Worm (Caenorhabditis elegans) whole organism, L1 larva: Measurements from ENCODE around the gene F59C12.4.

Experiments used
- C34B4.2 ChIP-seq: sonication (generic microtip); optimal IDR thresholded peaks from 2 replicates; lab custom pipeline; 2017; ENCODE audit warnings: mild to moderate bottlenecking, missing genetic modification characterization, missing compliant biosample characterization
- F16B12.6 ChIP-seq: fragments of 150-350 bp; optimal IDR thresholded peaks from 2 replicates; lab custom pipeline; 2014; ENCODE audit warnings: missing biosample characterization, missing genetic modification characterization
- ama-1 ChIP-seq: fragments of 150-350 bp; optimal IDR thresholded peaks from 2 replicates; lab custom pipeline; 2014
- ceh-63 ChIP-seq: fragments of 200-800 bp; sonication (Bioruptor generic); optimal IDR thresholded peaks from 2 replicates; lab custom pipeline; 2018; ENCODE audit warnings: mild to moderate bottlenecking, missing genetic modification characterization, missing compliant biosample characterization
- ces-1 ChIP-seq: fragments of 150-350 bp; optimal IDR thresholded peaks from 2 replicates; lab custom pipeline; 2014; ENCODE audit warnings: missing biosample characterization, missing genetic modification reagents, missing genetic modification characterization
- efl-1 ChIP-seq, 4 experiments: fragments of 150-350 bp; optimal IDR thresholded peaks in 3 of 4; peaks in 1 of 4; 1 replicate in 1 of 4; 2 replicates in 3 of 4; lab custom pipeline; 2014; ENCODE audit warnings: missing biosample characterization in 2 of 4, missing genetic modification characterization in 2 of 4, missing genetic modification reagents in 2 of 4
- egl-13 ChIP-seq: sonication (generic microtip); optimal IDR thresholded peaks from 2 replicates; lab custom pipeline; 2016; ENCODE audit warnings: missing genotype, missing genetic modification reagents, missing genetic modification characterization, missing compliant biosample characterization
- egl-27 ChIP-seq, 2 experiments: fragments of 150-350 bp in 1 of 2; sonication (generic microtip); optimal IDR thresholded peaks; 3 replicates each; lab custom pipeline; 2017 to 2018; ENCODE audit warnings: missing biosample characterization in 2 of 2, missing genetic modification characterization in 2 of 2, missing genetic modification reagents in 2 of 2
- elt-2 ChIP-seq: sonication (generic microtip); optimal IDR thresholded peaks from 2 replicates; lab custom pipeline; 2016; ENCODE audit warnings: missing genetic modification characterization, mild to moderate bottlenecking, inconsistent platforms, missing compliant biosample characterization, missing genetic modification reagents
- elt-3 ChIP-seq, 6 experiments: fragments of 150-350 bp in 1 of 6; sonication (generic microtip); optimal IDR thresholded peaks; 2 replicates each; lab custom pipeline; 2017 to 2018; ENCODE audit warnings: missing biosample characterization in 6 of 6, missing genetic modification characterization in 6 of 6, inconsistent platforms in 1 of 6
- fkh-10 ChIP-seq: sonication (generic microtip); optimal IDR thresholded peaks from 2 replicates; lab custom pipeline; 2017; ENCODE audit warnings: missing biosample characterization, missing genetic modification reagents, missing genetic modification characterization
- fkh-8 ChIP-seq: sonication (generic microtip); optimal IDR thresholded peaks from 2 replicates; lab custom pipeline; 2016; ENCODE audit warnings: mild to moderate bottlenecking, missing genetic modification characterization, missing compliant biosample characterization
- grh-1 ChIP-seq: fragments of 200-800 bp; sonication (Bioruptor generic); IDR thresholded peaks from 2 replicates; pipeline ENCODE4 v1.3.6; 2022; ENCODE audit warnings: missing genetic modification reagents, missing genetic modification characterization, missing compliant biosample characterization
- isw-1 ChIP-seq: fragments of 200-800 bp; sonication (Bioruptor generic); IDR thresholded peaks from 2 replicates; pipeline ENCODE4 v1.3.6; 2022; ENCODE audit warnings: missing genetic modification characterization, missing compliant biosample characterization
- lin-15B ChIP-seq: fragments of 150-350 bp; sonication (generic microtip); optimal IDR thresholded peaks from 3 replicates; lab custom pipeline; 2014; ENCODE audit warnings: missing biosample characterization, missing genetic modification characterization
- lin-35 ChIP-seq, 2 experiments: fragments of 150-350 bp; optimal IDR thresholded peaks; 2 replicates each; lab custom pipeline; 2014; ENCODE audit warnings: missing biosample characterization in 2 of 2, missing genetic modification characterization in 2 of 2, missing genetic modification reagents in 2 of 2
- lin-39 ChIP-seq: fragments of 150-350 bp; optimal IDR thresholded peaks from 2 replicates; lab custom pipeline; 2014; ENCODE audit warnings: missing biosample characterization, missing genetic modification reagents, missing genetic modification characterization
- mdl-1 ChIP-seq, 2 experiments: fragments of 150-350 bp; optimal IDR thresholded peaks; 2 replicates each; lab custom pipeline; 2014 to 2017; ENCODE audit warnings: missing biosample characterization in 2 of 2, missing genetic modification characterization in 2 of 2, inconsistent platforms in 1 of 2
- mef-2 ChIP-seq: fragments of 150-350 bp; optimal IDR thresholded peaks from 2 replicates; lab custom pipeline; 2014; ENCODE audit warnings: missing biosample characterization, missing genetic modification characterization
- mep-1 ChIP-seq: fragments of 150-350 bp; optimal IDR thresholded peaks from 2 replicates; lab custom pipeline; 2014; ENCODE audit warnings: missing biosample characterization, missing genetic modification characterization
- nhr-12 ChIP-seq: sonication (generic microtip); optimal IDR thresholded peaks from 2 replicates; lab custom pipeline; 2017; ENCODE audit warnings: missing biosample characterization, missing genetic modification characterization
- nhr-19 ChIP-seq: fragments of 200-800 bp; sonication (Bioruptor generic); conservative IDR thresholded peaks from 2 replicates; pipeline ENCODE4 v1.3.6; 2022; ENCODE audit warnings: missing genetic modification characterization, missing compliant biosample characterization
- nhr-20 ChIP-seq: sonication (generic microtip); optimal IDR thresholded peaks from 2 replicates; lab custom pipeline; 2016; ENCODE audit warnings: mild to moderate bottlenecking, missing genetic modification characterization, missing compliant biosample characterization
- nhr-237 ChIP-seq: fragments of 150-350 bp; optimal IDR thresholded peaks from 2 replicates; lab custom pipeline; 2014; ENCODE audit warnings: missing biosample characterization, missing genetic modification characterization
- nhr-47 ChIP-seq: sonication (generic microtip); optimal IDR thresholded peaks from 2 replicates; lab custom pipeline; 2016; ENCODE audit warnings: mild to moderate bottlenecking, missing genetic modification characterization, moderate library complexity, missing compliant biosample characterization
- nhr-76 ChIP-seq: sonication (generic microtip); optimal IDR thresholded peaks from 2 replicates; lab custom pipeline; 2017; ENCODE audit warnings: missing biosample characterization, missing genetic modification characterization
- nhr-84 ChIP-seq: sonication (generic microtip); optimal IDR thresholded peaks from 2 replicates; lab custom pipeline; 2017; ENCODE audit warnings: missing biosample characterization, missing genetic modification characterization
- nhr-85 ChIP-seq: sonication (generic microtip); peaks from one replicate; lab custom pipeline; 2016; ENCODE audit warnings: missing genetic modification characterization, inconsistent platforms, missing compliant biosample characterization
- nhr-90 ChIP-seq: sonication (generic microtip); optimal IDR thresholded peaks from 2 replicates; lab custom pipeline; 2016; ENCODE audit warnings: mild to moderate bottlenecking, missing genetic modification characterization, missing compliant biosample characterization; ENCODE audit not compliant: poor library complexity
- pag-3 ChIP-seq: sonication (generic microtip); optimal IDR thresholded peaks from 2 replicates; lab custom pipeline; 2017; ENCODE audit warnings: missing genetic modification characterization, mild to moderate bottlenecking, missing compliant biosample characterization, antibody characterized with exemption, borderline replicate concordance; ENCODE audit not compliant: insufficient read depth
- snpc-4 ChIP-seq: fragments of 150-350 bp; optimal IDR thresholded peaks from 2 replicates; lab custom pipeline; 2014; ENCODE audit warnings: missing biosample characterization, missing genetic modification characterization
- snu-23 ChIP-seq: sonication (generic microtip); optimal IDR thresholded peaks from 2 replicates; lab custom pipeline; 2016; ENCODE audit warnings: missing genetic modification characterization, missing compliant biosample characterization
- sup-37 ChIP-seq: fragments of 200-800 bp; sonication (Bioruptor generic); optimal IDR thresholded peaks from 2 replicates; lab custom pipeline; 2018; ENCODE audit warnings: mild to moderate bottlenecking, missing genetic modification characterization, missing compliant biosample characterization
- swsn-7 ChIP-seq: sonication (generic microtip); optimal IDR thresholded peaks from 2 replicates; lab custom pipeline; 2016; ENCODE audit warnings: missing genetic modification characterization, missing compliant biosample characterization
- unc-130 ChIP-seq: fragments of 150-350 bp; optimal IDR thresholded peaks from 2 replicates; lab custom pipeline; 2017; ENCODE audit warnings: missing biosample characterization, missing genetic modification characterization, inconsistent platforms
- unc-30 ChIP-seq: sonication (generic microtip); optimal IDR thresholded peaks from 2 replicates; lab custom pipeline; 2017; ENCODE audit warnings: missing biosample characterization, missing genetic modification characterization
- unc-62 ChIP-seq: fragments of 150-350 bp; optimal IDR thresholded peaks from 2 replicates; lab custom pipeline; 2014; ENCODE audit warnings: missing biosample characterization, missing genetic modification reagents, missing genetic modification characterization
- unc-86 ChIP-seq: sonication (generic microtip); optimal IDR thresholded peaks from 2 replicates; lab custom pipeline; 2016; ENCODE audit warnings: missing genetic modification characterization, missing compliant biosample characterization
- xbp-1 ChIP-seq: sonication (generic microtip); optimal IDR thresholded peaks from 2 replicates; lab custom pipeline; 2016; ENCODE audit warnings: missing genetic modification characterization, missing compliant biosample characterization
- ztf-4 ChIP-seq: fragments of 150-350 bp; optimal IDR thresholded peaks from 2 replicates; lab custom pipeline; 2014; ENCODE audit warnings: missing biosample characterization, missing genetic modification characterization

The F59C12.4 gene

DNA sequence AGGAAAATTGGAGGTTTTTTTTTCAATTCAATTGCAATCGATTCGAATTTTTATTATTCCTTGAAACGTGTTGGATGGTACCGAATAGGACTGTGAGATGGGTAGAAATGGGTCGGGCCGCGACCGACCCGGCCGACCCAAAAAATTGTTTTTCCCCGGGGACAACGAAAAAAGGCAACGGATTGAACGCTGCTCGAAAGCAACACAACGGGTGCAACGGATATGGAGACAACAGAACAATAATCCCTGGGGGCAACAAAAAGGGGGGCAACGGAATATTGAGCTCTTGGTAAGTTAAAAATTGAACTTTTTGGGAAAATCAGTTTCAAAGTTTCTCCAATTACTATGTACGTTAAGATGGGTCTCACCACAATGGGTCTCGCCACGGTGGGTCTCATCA, 20.8 kb upstream of the F59C12.4 start:
- no peak for TF ChIP-seq efl-1 (optimal IDR thresholded peaks at IDR 0.05; lab: Kevin White, UChicago)
- peak in 1 of 2 experiments; percentile 52 for TF ChIP-seq efl-1 (GFP tag; optimal IDR thresholded peaks at IDR 0.05 in 1 of 2; lab: Kevin White, UChicago)
- no peak for TF ChIP-seq fkh-10

DNA sequence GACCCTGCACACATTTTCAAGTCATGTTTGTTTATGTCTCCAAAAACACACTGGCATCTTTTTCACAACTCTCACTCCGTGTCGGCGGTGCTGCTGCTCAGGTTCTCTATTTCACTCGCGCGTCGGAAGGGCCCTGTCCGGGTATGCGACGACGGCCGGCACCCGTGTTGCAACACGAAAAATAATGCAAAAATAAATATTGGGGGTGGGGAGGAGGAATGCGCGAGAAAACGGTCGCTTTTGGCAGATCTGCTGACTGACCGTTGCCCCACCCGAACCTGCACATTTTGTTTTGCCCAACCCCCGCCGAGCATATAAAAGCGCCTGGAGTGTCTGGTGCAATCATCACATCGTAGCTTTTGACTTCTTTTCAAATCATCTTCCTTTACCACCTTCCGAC, 19.0 kb upstream of the F59C12.4 start, which contains the start of gene cpg-19:
TSS of gene cpg-19 (plus strand) at position 341 of the 400 bp plus-strand sequence.
- TF ChIP-seq nhr-84 (tag; lab: Kevin White, UChicago) (no peak), isw-1 (GFP tag; lab: Robert Waterston, UW) (no peak), nhr-76 (tag; lab: Kevin White, UChicago) (no peak), lin-35 (GFP tag; optimal IDR thresholded peaks at IDR 0.05; lab: Kevin White, UChicago) (no peak), mdl-1 (tag; optimal IDR thresholded peaks at IDR 0.05; lab: Kevin White, UChicago) (no peak), elt-3 (tag; optimal IDR thresholded peaks at IDR 0.05; lab: Kevin White, UChicago) (no peak), ces-1 (GFP tag; lab: Kevin White, UChicago) (no peak), mef-2 (no peak), elt-2 (tag; lab: Kevin White, UChicago) (no peak), sup-37 (GFP tag; lab: Kevin White, UChicago) (no peak), lin-39 (tag; lab: Kevin White, UChicago) (no peak), nhr-12 (tag; lab: Kevin White, UChicago) (no peak), nhr-47 (tag; lab: Kevin White, UChicago) (no peak), fkh-8 (tag; lab: Kevin White, UChicago) (no peak), pag-3 (tag; lab: Kevin White, UChicago) (no peak), nhr-237 (tag; lab: Kevin White, UChicago) (no peak), mep-1 (tag; lab: Kevin White, UChicago) (no peak), ama-1 (lab: Kevin White, UChicago) (no peak)

- TF ChIP-seq nhr-85 (tag; lab: Kevin White, UChicago) (no peak), nhr-20 (tag; lab: Kevin White, UChicago) (peak; percentile 20), lin-35 (GFP tag; optimal IDR thresholded peaks at IDR 0.05; lab: Kevin White, UChicago) (peak in 1 of 2 experiments; percentile 36), sup-37 (GFP tag; lab: Kevin White, UChicago) (no peak), swsn-7 (no peak), F16B12.6 (tag; lab: Kevin White, UChicago) (no peak), nhr-19 (GFP tag; lab: Robert Waterston, UW) (peak; percentile 22), nhr-90 (tag; lab: Kevin White, UChicago) (peak; percentile 29), elt-3 (tag; optimal IDR thresholded peaks at IDR 0.05; lab: Kevin White, UChicago) (peak in 1 of 6 experiments; percentile 8), unc-86 (no peak), snu-23 (GFP tag; lab: Kevin White, UChicago) (peak; percentile 26)
Measured at ce11 chrX:16619158-16619557, 16.7 kb upstream of the F59C12.4 start.

ce11 chrX:16618727-16619126, 16.3 kb upstream of the F59C12.4 start:
- TF ChIP-seq snpc-4 = no peak
- no peak for TF ChIP-seq xbp-1 (tag; lab: Kevin White, UChicago)
- no peak for TF ChIP-seq egl-13
- no peak for TF ChIP-seq nhr-12 (tag; lab: Kevin White, UChicago)
- no peak for TF ChIP-seq unc-130 (tag; lab: Kevin White, UChicago)
- no peak for TF ChIP-seq ztf-4 (tag; lab: Kevin White, UChicago)
- TF ChIP-seq grh-1 (GFP tag; lab: Robert Waterston, UW) = no peak
- TF ChIP-seq ama-1 (lab: Kevin White, UChicago) = no peak
- no peak for TF ChIP-seq C34B4.2 (tag; lab: Kevin White, UChicago)
- TF ChIP-seq lin-15B (tag; lab: Kevin White, UChicago) = no peak
- no peak for TF ChIP-seq ceh-63 (GFP tag; lab: Kevin White, UChicago)
- TF ChIP-seq unc-86 = no peak
- TF ChIP-seq nhr-237 (tag; lab: Kevin White, UChicago) = no peak
- no peak for TF ChIP-seq unc-62 (GFP tag; lab: Kevin White, UChicago)
- no peak for TF ChIP-seq unc-30 (tag; lab: Kevin White, UChicago)
- TF ChIP-seq sup-37 (GFP tag; lab: Kevin White, UChicago) = no peak
- TF ChIP-seq snu-23 (GFP tag; lab: Kevin White, UChicago) = no peak
- no peak for TF ChIP-seq egl-27 (tag; optimal IDR thresholded peaks at IDR 0.05; lab: Kevin White, UChicago)
